Worm (Caenorhabditis elegans) whole organism, L2 larva: ENCODE data around the gene amph-1.

Source experiments
- R02D3.7 ChIP-seq: fragments of 150-350 bp; optimal IDR thresholded peaks from 2 replicates; lab custom pipeline; 2014; ENCODE audit warnings: missing biosample characterization, missing genetic modification characterization
- ama-1 ChIP-seq: fragments of 150-350 bp; optimal IDR thresholded peaks from 2 replicates; lab custom pipeline; 2018; ENCODE audit warnings: inconsistent platforms
- lin-11 ChIP-seq: fragments of 150-350 bp; sonication (generic microtip); optimal IDR thresholded peaks from 2 replicates; lab custom pipeline; 2014; ENCODE audit warnings: missing biosample characterization, missing genetic modification characterization, inconsistent platforms, mixed read lengths
- lin-39 ChIP-seq: fragments of 150-350 bp; optimal IDR thresholded peaks from 2 replicates; lab custom pipeline; 2014; ENCODE audit warnings: missing biosample characterization, missing genetic modification reagents, missing genetic modification characterization
- lsy-2 ChIP-seq, 2 experiments: fragments of 150-350 bp in 1 of 2; sonication (generic microtip) in 1 of 2; optimal IDR thresholded peaks; 2 replicates each; lab custom pipeline; 2014 to 2017; ENCODE audit warnings: missing biosample characterization in 2 of 2, missing genetic modification characterization in 2 of 2
- mdl-1 ChIP-seq, 2 experiments: fragments of 150-350 bp in 1 of 2; sonication (generic microtip) in 1 of 2; optimal IDR thresholded peaks; 2 replicates each; lab custom pipeline; 2017; ENCODE audit warnings: missing biosample characterization in 2 of 2, missing genetic modification characterization in 2 of 2
- nhr-11 ChIP-seq: fragments of 150-350 bp; optimal IDR thresholded peaks from 2 replicates; lab custom pipeline; 2014; ENCODE audit warnings: missing biosample characterization, missing genetic modification characterization
- skn-1 ChIP-seq: sonication (generic microtip); optimal IDR thresholded peaks from 2 replicates; lab custom pipeline; 2017; ENCODE audit warnings: missing biosample characterization, missing genetic modification characterization
- snpc-4 ChIP-seq: fragments of 150-350 bp; optimal IDR thresholded peaks from 2 replicates; lab custom pipeline; 2014; ENCODE audit warnings: missing biosample characterization, missing genetic modification characterization
- zag-1 ChIP-seq: fragments of 150-350 bp; optimal IDR thresholded peaks from 2 replicates; lab custom pipeline; 2014; ENCODE audit warnings: missing biosample characterization, missing genetic modification characterization

ce11 chrIV:9624977-9625376, 22.7 kb downstream of the amph-1 start, which contains the start of gene W09C2.10:
- TF ChIP-seq nhr-11 (no peak), R02D3.7 (tag; lab: Kevin White, UChicago) (no peak), mdl-1 (tag; optimal IDR thresholded peaks at IDR 0.05; lab: Kevin White, UChicago) (no peak), lin-39 (tag; lab: Kevin White, UChicago) (no peak), zag-1 (tag; lab: Kevin White, UChicago) (no peak), snpc-4 (tag; lab: Kevin White, UChicago) (no peak), ama-1 (lab: Kevin White, UChicago) (no peak), lsy-2 (tag; optimal IDR thresholded peaks at IDR 0.05; lab: Kevin White, UChicago) (no peak), lin-11 (no peak), skn-1 (tag; lab: Kevin White, UChicago) (no peak)
